Worm (Caenorhabditis elegans) whole organism, L4 larva: ENCODE results near the gene C55C3.6.

ENCODE experiments used
- aly-2 ChIP-seq: sonication (generic microtip); optimal IDR thresholded peaks from 2 replicates; lab custom pipeline; 2018; ENCODE audit warnings: missing biosample characterization, missing genetic modification characterization
- ceh-44 ChIP-seq: fragments of 200-800 bp; sonication (Bioruptor generic); IDR thresholded peaks from 2 replicates; pipeline ENCODE4 v1.3.6; 2022; ENCODE audit warnings: missing genetic modification reagents, missing genetic modification characterization, missing compliant biosample characterization
- daf-16 ChIP-seq, 3 experiments: sonication (generic microtip); optimal IDR thresholded peaks; 2 replicates each; lab custom pipeline; 2016 to 2017; ENCODE audit warnings: missing genetic modification characterization in 3 of 3, missing genetic modification reagents in 3 of 3, mild to moderate bottlenecking in 2 of 3, missing compliant biosample characterization in 2 of 3, missing biosample characterization in 1 of 3, moderate library complexity in 1 of 3
- dmd-6 ChIP-seq: fragments of 200-800 bp; sonication (Bioruptor generic); IDR thresholded peaks from 2 replicates; pipeline ENCODE4 v1.3.6; 2022; ENCODE audit warnings: missing genetic modification reagents, missing genetic modification characterization, missing compliant biosample characterization
- dmd-9 ChIP-seq: fragments of 200-800 bp; sonication (Bioruptor generic); IDR thresholded peaks from 2 replicates; pipeline ENCODE4 v1.3.6; 2022; ENCODE audit warnings: missing genetic modification reagents, missing genetic modification characterization, missing compliant biosample characterization
- dve-1 ChIP-seq: sonication (generic microtip); optimal IDR thresholded peaks from 2 replicates; lab custom pipeline; 2017; ENCODE audit warnings: antibody characterized with exemption, mild to moderate bottlenecking, missing genetic modification characterization, missing compliant biosample characterization; ENCODE audit not compliant: insufficient read depth
- lin-13 ChIP-seq: fragments of 150-350 bp; optimal IDR thresholded peaks from 2 replicates; lab custom pipeline; 2014; ENCODE audit warnings: missing biosample characterization, missing genetic modification reagents, missing genetic modification characterization
- nhr-10 ChIP-seq: fragments of 150-350 bp; optimal IDR thresholded peaks from 2 replicates; lab custom pipeline; 2014; ENCODE audit warnings: missing biosample characterization, missing genetic modification characterization
- nhr-11 ChIP-seq: fragments of 150-350 bp; optimal IDR thresholded peaks from 2 replicates; lab custom pipeline; 2014; ENCODE audit warnings: missing biosample characterization, missing genetic modification characterization
- nhr-25 ChIP-seq: sonication (generic microtip); optimal IDR thresholded peaks from 2 replicates; lab custom pipeline; 2017; ENCODE audit warnings: missing genetic modification characterization, mild to moderate bottlenecking, missing compliant biosample characterization, antibody characterized with exemption, moderate library complexity, borderline replicate concordance; ENCODE audit not compliant: insufficient read depth
- pha-4 ChIP-seq, 2 experiments: fragments of 150-350 bp in 1 of 2; fragments of 200-800 bp in 1 of 2; sonication (Bioruptor generic) in 1 of 2; IDR thresholded peaks in 1 of 2; optimal IDR thresholded peaks in 1 of 2; 2 replicates each; pipeline versions ENCODE4 v1.3.6 to Lab custom; 2014 to 2022; ENCODE audit warnings: missing genetic modification characterization in 2 of 2, missing genetic modification reagents in 2 of 2, missing biosample characterization in 1 of 2, missing compliant biosample characterization in 1 of 2
- unc-62 ChIP-seq, 3 experiments: fragments of 150-350 bp in 1 of 3; sonication (generic microtip); optimal IDR thresholded peaks in 2 of 3; peaks in 1 of 3; 1 replicate in 1 of 3; 2 replicates in 2 of 3; lab custom pipeline; 2014 to 2017; ENCODE audit warnings: missing biosample characterization in 3 of 3, missing genetic modification characterization in 3 of 3, missing genetic modification reagents in 3 of 3, missing genotype in 1 of 3
- ztf-11 ChIP-seq: fragments of 150-350 bp; optimal IDR thresholded peaks from 2 replicates; lab custom pipeline; 2014; ENCODE audit warnings: missing biosample characterization, missing genetic modification characterization

DNA sequence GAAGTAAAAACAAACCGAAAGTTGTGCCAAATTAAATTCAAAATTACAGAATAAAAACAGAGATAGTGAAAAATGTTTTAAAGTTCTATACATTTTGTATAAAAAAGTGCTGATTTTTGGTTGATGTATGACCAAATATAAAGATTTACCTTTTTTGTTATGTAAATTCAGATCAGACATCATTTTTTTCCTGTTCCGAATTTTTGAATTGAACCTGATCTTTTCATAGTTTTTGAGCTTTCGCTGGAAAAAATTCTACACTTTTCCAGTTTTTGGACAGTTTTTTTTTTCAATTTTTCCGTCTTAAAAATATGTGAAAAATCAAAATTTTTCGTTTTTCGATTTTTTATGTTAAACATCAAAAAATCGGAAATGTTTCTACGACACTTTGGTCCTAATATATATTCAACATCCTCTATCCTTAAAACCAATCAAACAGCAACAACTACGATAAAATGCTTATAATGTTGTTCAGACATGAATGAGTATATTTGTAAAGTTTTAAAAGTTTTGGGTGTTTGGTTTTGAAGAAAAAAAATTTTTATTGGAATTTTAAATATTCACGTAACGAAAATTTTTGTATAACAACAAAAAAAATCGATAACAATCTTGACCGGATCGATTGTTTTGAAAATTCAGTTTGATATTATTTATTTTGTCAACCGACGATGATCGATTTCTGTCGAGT is at the start of gene C55C3.6, which contains the start of gene C55C3.7:
- TF ChIP-seq nhr-25 (tag; lab: Kevin White, UChicago): no peak
- no peak for TF ChIP-seq aly-2 (tag; lab: Kevin White, UChicago)
- TF ChIP-seq dve-1 (tag; lab: Kevin White, UChicago): no peak
- TF ChIP-seq dmd-6 (GFP tag; lab: Robert Waterston, UW): no peak
- TF ChIP-seq lin-13: no peak
- no peak for TF ChIP-seq ztf-11
- TF ChIP-seq unc-62 (GFP tag; optimal IDR thresholded peaks at IDR 0.05 in 1 of 2; lab: Kevin White, UChicago): no peak
- TF ChIP-seq unc-62 (tag; optimal IDR thresholded peaks at IDR 0.05; lab: Kevin White, UChicago): no peak
- TF ChIP-seq daf-16 (GFP tag; optimal IDR thresholded peaks at IDR 0.05; lab: Kevin White, UChicago): no peak
- TF ChIP-seq daf-16 (tag; optimal IDR thresholded peaks at IDR 0.05; lab: Kevin White, UChicago): no peak
- TF ChIP-seq nhr-10 (tag; lab: Kevin White, UChicago): no peak
- TF ChIP-seq nhr-11 (tag; lab: Kevin White, UChicago): no peak
- TF ChIP-seq dmd-9: no peak
- TF ChIP-seq ceh-44 (GFP tag; lab: Robert Waterston, UW): no peak
- no peak for TF ChIP-seq pha-4 (GFP tag; IDR thresholded peaks at IDR 0.05; lab: Robert Waterston, UW)
- TF ChIP-seq pha-4 (tag; optimal IDR thresholded peaks at IDR 0.05; lab: Kevin White, UChicago): no peak
